Worm (Caenorhabditis elegans) whole organism, midembryonic: ENCODE measurements around the gene Y16E11A.4.
"Not testable (repeated sequence)": the region's sequence is repeated elsewhere in the genome, so short reads cannot be mapped to it uniquely, and the experiment has no call there.

Experiments used
- T22C8.4 ChIP-seq: fragments of 200-800 bp; sonication (Bioruptor generic); IDR thresholded peaks from 2 replicates; pipeline ENCODE4 v1.3.6; 2022; ENCODE audit warnings: missing genetic modification characterization, missing compliant biosample characterization
- cog-1 ChIP-seq: sonication (generic microtip); optimal IDR thresholded peaks from 2 replicates; lab custom pipeline; 2016; ENCODE audit warnings: missing genetic modification characterization, missing compliant biosample characterization
- ref-1 ChIP-seq: fragments of 200-800 bp; sonication (Bioruptor generic); conservative IDR thresholded peaks from 2 replicates; pipeline ENCODE4 v1.3.6; 2022; ENCODE audit warnings: missing genetic modification reagents, missing genetic modification characterization, missing compliant biosample characterization
- ztf-29 ChIP-seq: fragments of 200-800 bp; sonication (Bioruptor generic); IDR thresholded peaks from 2 replicates; pipeline ENCODE4 v1.3.6; 2022; ENCODE audit warnings: missing genetic modification reagents, missing genetic modification characterization, missing compliant biosample characterization

ce11 chrII:2000720-2001119 lies 13.6 kb downstream of the Y16E11A.4 start, which contains the start of gene ceh-84:
- TF ChIP-seq ref-1 (GFP tag; lab: Robert Waterston, UW); T22C8.4; ztf-29 (GFP tag; lab: Robert Waterston, UW); cog-1 (tag; lab: Kevin White, UChicago): not testable (repeated sequence)
